Fruit fly (Drosophila melanogaster): ENCODE measurements around the gene Nfs1.
A peak's percentile ranks its signal among the peaks of the same experiment; 100 is the strongest.

The Nfs1 gene

DNA sequence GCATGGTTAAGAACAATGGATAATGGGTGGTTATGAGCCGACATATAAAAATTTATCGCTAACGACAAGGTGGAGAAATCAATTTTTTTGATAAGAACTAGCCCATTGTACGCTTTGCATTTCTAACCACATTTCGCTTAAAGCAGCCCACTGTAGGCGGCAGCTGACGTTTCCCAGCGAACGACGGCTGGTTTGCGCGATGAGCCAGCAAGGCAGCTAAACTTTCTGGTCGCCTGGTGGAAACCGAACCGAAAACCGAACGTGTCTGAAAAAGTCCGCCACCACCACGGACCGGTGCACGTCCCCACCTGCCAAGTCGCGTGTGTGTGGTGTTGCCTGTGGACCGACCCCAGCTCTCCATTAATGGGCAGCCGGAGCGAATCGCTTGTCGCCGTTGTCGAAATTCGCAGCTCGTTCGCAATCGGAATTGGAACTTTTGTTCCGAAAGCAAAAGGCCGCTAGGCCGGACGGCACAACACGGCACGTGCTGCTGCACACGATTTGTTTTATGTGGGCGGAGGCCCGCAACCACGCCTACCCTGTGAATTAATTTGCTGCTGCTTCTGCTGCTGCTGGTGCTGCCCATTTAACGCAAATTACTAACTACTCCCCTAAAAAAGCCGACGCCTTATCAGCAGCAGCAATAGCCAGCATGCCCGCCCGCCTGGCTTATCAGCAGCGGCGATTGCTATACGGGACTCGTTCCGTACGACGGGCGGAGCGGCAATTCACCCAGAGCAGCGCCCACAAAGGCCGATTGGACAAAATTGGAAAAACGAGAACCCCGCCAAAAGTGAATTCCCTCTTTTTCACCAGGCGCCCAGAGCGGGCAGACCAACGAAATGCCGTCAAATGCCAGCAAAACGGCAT lies 3.7 kb downstream of the Nfs1 start (continued):
- TF ChIP-seq Dek (tag; optimal IDR thresholded peaks at IDR 0.05) (peak; percentile 43), CG12155 (GFP tag; optimal IDR thresholded peaks at IDR 0.05) (peak; percentile 18), CG1602 (GFP tag; optimal IDR thresholded peaks at IDR 0.05) (peak; percentile 22), B-H2 (GFP tag; optimal IDR thresholded peaks at IDR 0.05) (peak; percentile 6), CG8388 (GFP tag; optimal IDR thresholded peaks at IDR 0.05) (peak; percentile 25), CG7839 (tag; optimal IDR thresholded peaks at IDR 0.05) (peak; percentile 50), exex (tag; optimal IDR thresholded peaks at IDR 0.05) (peak; percentile 93), ase (GFP tag; IDR thresholded peaks at IDR 0.05) (no peak), bcd (GFP tag; optimal IDR thresholded peaks at IDR 0.05) (peak; percentile 27), Sox100B (GFP tag; optimal IDR thresholded peaks at IDR 0.05) (peak; percentile 24), CG13775 (GFP tag; optimal IDR thresholded peaks at IDR 0.05) (peak; percentile 21), CG12299 (tag; optimal IDR thresholded peaks at IDR 0.05) (peak; percentile 27), CG6175 (GFP tag; IDR thresholded peaks at IDR 0.05) (no peak), CG33557 (GFP tag; optimal IDR thresholded peaks at IDR 0.05) (peak; percentile 0), dpn (GFP tag; optimal IDR thresholded peaks at IDR 0.05) (peak; percentile 38 to 41), HLH3B (GFP tag; IDR thresholded peaks at IDR 0.05) (no peak), Trl (optimal IDR thresholded peaks at IDR 0.05) (no peak), Trl (GFP tag; optimal IDR thresholded peaks at IDR 0.05) (peak; percentile 42), ERR (GFP tag; optimal IDR thresholded peaks at IDR 0.05) (peak; percentile 37), trh (GFP tag; optimal IDR thresholded peaks at IDR 0.05) (no peak), az2 (GFP tag; optimal IDR thresholded peaks at IDR 0.05) (peak; percentile 53)

DNA sequence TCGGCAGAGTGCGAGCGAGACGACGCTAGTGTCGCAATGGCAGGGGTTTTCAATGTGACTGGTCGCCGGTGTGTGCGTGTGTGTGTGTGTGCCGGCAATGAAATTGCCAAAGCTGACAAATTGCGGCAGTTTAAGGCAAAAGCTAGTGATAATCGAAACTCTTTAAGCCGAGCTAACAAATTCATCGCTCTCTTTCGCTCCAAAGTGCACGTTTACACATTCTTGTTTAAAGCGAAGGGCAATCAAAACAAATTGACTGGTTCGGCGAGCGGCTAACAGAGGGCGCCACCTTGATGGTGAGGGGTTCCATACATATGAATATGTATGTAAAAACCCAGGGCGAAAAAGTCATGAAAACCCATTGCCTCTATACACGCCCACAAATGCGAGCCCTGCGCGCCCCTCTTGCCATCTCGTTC lies 4.3 kb downstream of the Nfs1 start:
- peak; percentile 94 for TF ChIP-seq cg (GFP tag; optimal IDR thresholded peaks at IDR 0.05)
- TF ChIP-seq nerfin-1 (tag; optimal IDR thresholded peaks at IDR 0.05) = peak; percentile 67
- no peak for TF ChIP-seq Asciz (GFP tag; optimal IDR thresholded peaks at IDR 0.05)
- TF ChIP-seq Nf-YB (GFP tag; optimal IDR thresholded peaks at IDR 0.05) = peak; percentile 96
- peak; percentile 25 for TF ChIP-seq Sin3A (optimal IDR thresholded peaks at IDR 0.05)
- TF ChIP-seq CG17829 (tag; optimal IDR thresholded peaks at IDR 0.05) = peak; percentile 38
- TF ChIP-seq Hsf (GFP tag; optimal IDR thresholded peaks at IDR 0.05) = no peak
- TF ChIP-seq CG15479 (GFP tag; optimal IDR thresholded peaks at IDR 0.05) = peak; percentile 73
- TF ChIP-seq CTCF (GFP tag; optimal IDR thresholded peaks at IDR 0.05) = peak; percentile 96
- peak; percentile 13 for TF ChIP-seq nmo (GFP tag; optimal IDR thresholded peaks at IDR 0.05)
- TF ChIP-seq Med (GFP tag) = no peak
- peak; percentile 56 for TF ChIP-seq Abd-B (GFP tag; optimal IDR thresholded peaks at IDR 0.05)
- peak; percentile 7 for TF ChIP-seq Ets65A (GFP tag)
- peak; percentile 92 for TF ChIP-seq CG1832 (GFP tag; optimal IDR thresholded peaks at IDR 0.05)
- TF ChIP-seq Hey (tag; optimal IDR thresholded peaks at IDR 0.05) = no peak
- peak in 1 of 2 experiments; percentile 48 for TF ChIP-seq insv (GFP tag; optimal IDR thresholded peaks at IDR 0.05)
- TF ChIP-seq Lpt (GFP tag; optimal IDR thresholded peaks at IDR 0.05) = no peak
- TF ChIP-seq Lhr (GFP tag; optimal IDR thresholded peaks at IDR 0.05) = peak; percentile 57
- peak; percentile 46 for TF ChIP-seq hkb (optimal IDR thresholded peaks at IDR 0.05)
- TF ChIP-seq hkb (GFP tag; IDR thresholded peaks at IDR 0.05) = no peak
- TF ChIP-seq CG17912 (GFP tag; optimal IDR thresholded peaks at IDR 0.05) = no peak
- no peak for TF ChIP-seq CG8281 (tag; optimal IDR thresholded peaks at IDR 0.05)
- peak; percentile 33 for TF ChIP-seq CG3163 (GFP tag; optimal IDR thresholded peaks at IDR 0.05)
- TF ChIP-seq Nf-YC (tag; optimal IDR thresholded peaks at IDR 0.05) = peak; percentile 97
- no peak for TF ChIP-seq vnd (GFP tag; IDR thresholded peaks at IDR 0.05; ENCODE audit: partially characterized antibody)
- TF ChIP-seq Sry-β (GFP tag; optimal IDR thresholded peaks at IDR 0.05) = no peak
- peak; percentile 62 for TF ChIP-seq CG8478 (optimal IDR thresholded peaks at IDR 0.05)
- TF ChIP-seq sd (tag; optimal IDR thresholded peaks at IDR 0.05) = peak; percentile 95
- peak; percentile 48 for TF ChIP-seq jing (GFP tag; optimal IDR thresholded peaks at IDR 0.05)

Data from whole organism, embryonic.